Fruit fly (Drosophila melanogaster) S2 (cell line): ENCODE data around the gene ssp3.

Source experiments
- CG8478 ChIP-seq: fragments of >200 bp; optimal IDR thresholded peaks from 2 replicates; lab custom pipeline; 2018
- CTCF ChIP-seq, 2 experiments: fragments of >200 bp; optimal IDR thresholded peaks; 2 replicates each; lab custom pipeline; 2018

ssp3 gene

dm6 chr2L:18943797-18944174 is at the start of gene ssp3:
Gene ssp3 (minus strand): TSS chr2L:18943960.
- TF ChIP-seq CG8478 (lab: Kevin White, UChicago): no peak
- TF ChIP-seq CTCF (optimal IDR thresholded peaks at IDR 0.05; lab: Kevin White, UChicago): no peak

DNA sequence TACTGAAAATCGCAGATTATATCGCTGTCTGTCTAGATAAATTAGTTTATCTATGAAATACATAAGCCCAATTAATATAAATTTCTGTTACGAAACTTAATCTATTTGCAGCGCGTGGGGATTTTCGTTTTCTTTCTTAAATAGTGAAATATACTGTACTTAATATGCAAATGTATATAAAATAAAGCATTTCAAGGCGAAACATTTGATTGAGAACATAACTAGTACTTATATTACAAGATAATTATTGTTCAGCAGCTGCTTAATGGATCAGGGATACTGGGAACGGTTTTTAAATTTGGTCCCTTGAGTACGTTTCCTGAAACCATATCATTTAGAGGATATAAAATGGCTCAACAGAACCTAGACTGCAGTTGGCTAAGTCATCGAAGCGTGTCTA is 48.4 kb upstream of the ssp3 start, which contains the start of gene CG46465:
CG46465 (plus strand) TSS at position 301 of the 400 bp plus-strand sequence.
- TF ChIP-seq CTCF (optimal IDR thresholded peaks at IDR 0.05; lab: Kevin White, UChicago) (no peak), CG8478 (lab: Kevin White, UChicago) (no peak)

DNA sequence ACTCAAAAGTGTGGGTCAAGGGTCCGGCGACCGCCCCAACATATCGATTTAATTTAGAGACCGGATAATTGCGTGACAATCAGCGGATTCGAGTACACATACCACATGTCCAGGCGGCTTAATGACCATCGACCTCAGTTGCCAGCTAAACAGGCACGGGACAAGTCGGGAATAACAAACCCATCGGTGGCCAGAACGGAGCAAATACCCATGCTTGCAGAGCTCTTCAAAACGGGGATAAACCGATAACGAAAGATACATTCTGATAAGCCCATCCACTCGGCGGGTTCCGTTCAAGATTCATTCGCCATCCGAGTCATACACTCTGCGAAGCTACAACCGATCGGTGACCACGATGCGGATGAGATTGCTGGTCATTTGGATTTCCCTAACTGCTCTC is 47.0 kb upstream of the ssp3 start, which contains the start of gene CG15169:
CG15169 (plus strand) TSS at position 301 of the 400 bp plus-strand sequence.
- TF ChIP-seq CG8478 (lab: Kevin White, UChicago) (no peak), CTCF (optimal IDR thresholded peaks at IDR 0.05; lab: Kevin White, UChicago) (no peak)

DNA sequence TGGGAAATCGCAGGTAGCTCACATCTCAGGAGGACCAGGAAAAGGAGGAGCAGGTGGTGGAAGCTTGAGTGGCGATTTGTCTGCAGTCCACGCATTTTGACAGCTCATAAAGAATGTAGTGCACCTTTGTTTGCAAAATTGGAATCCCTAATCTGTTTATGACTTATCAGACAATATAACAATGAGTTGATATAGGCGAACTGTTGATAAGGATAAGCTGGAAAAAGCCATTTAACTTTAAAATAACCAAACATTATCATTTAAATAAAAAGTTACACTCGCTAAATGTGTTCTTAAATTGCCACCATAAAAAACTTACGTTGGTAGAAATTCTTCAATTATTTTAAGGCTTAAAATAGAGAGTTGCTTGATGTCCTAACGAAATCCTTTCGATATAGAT is 46.4 kb upstream of the ssp3 start, which contains the start of gene CG15170:
CG15170 (minus strand) TSS at position 101 of the 400 bp plus-strand sequence.
- TF ChIP-seq CTCF (optimal IDR thresholded peaks at IDR 0.05; lab: Kevin White, UChicago): no peak
- TF ChIP-seq CG8478 (lab: Kevin White, UChicago): no peak

dm6 chr2L:18987078-18987895 is 43.5 kb upstream of the ssp3 start, which contains the start of the genes Swip-1 and EMC5:
Gene Swip-1 (minus strand): TSS chr2L:18987280.
Gene EMC5 (plus strand): TSS chr2L:18987707.
- TF ChIP-seq CTCF (optimal IDR thresholded peaks at IDR 0.05; lab: Kevin White, UChicago) (no peak), CG8478 (lab: Kevin White, UChicago) (no peak)

- no peak for TF ChIP-seq CG8478 (lab: Kevin White, UChicago)
- no peak for TF ChIP-seq CTCF (optimal IDR thresholded peaks at IDR 0.05; lab: Kevin White, UChicago)
These were observed 42.4 kb upstream of the ssp3 start for dm6 chr2L:18986125-18986498.

- TF ChIP-seq CG8478 (lab: Kevin White, UChicago): no peak
- no peak for TF ChIP-seq CTCF (optimal IDR thresholded peaks at IDR 0.05; lab: Kevin White, UChicago)
These were observed 41.7 kb upstream of the ssp3 start for dm6 chr2L:18985201-18986124.

DNA sequence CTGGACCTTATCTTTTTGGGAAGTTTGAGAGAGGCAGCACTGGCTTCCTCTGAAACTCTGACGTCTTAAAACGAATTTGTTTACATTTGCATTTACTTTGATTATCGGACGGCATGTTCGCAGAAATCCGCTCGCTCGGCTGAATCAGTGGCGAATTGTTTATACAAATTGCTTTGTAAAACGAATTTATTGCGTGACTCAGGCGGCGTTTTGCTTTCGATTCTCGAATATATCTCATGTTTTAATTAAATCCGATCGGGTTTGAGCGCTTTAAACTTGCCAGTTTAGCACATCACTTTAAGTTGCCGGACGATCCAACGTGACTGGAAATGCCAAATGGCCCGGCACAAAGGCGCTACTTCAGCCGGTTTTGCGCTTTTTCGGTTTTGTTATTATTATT is 40.4 kb upstream of the ssp3 start:
- TF ChIP-seq CG8478 (lab: Kevin White, UChicago) (no peak), CTCF (optimal IDR thresholded peaks at IDR 0.05; lab: Kevin White, UChicago) (no peak)

- TF ChIP-seq CG8478 (lab: Kevin White, UChicago) (no peak), CTCF (optimal IDR thresholded peaks at IDR 0.05; lab: Kevin White, UChicago) (no peak)
These were observed 39.3 kb upstream of the ssp3 start for dm6 chr2L:18982826-18983758.

DNA sequence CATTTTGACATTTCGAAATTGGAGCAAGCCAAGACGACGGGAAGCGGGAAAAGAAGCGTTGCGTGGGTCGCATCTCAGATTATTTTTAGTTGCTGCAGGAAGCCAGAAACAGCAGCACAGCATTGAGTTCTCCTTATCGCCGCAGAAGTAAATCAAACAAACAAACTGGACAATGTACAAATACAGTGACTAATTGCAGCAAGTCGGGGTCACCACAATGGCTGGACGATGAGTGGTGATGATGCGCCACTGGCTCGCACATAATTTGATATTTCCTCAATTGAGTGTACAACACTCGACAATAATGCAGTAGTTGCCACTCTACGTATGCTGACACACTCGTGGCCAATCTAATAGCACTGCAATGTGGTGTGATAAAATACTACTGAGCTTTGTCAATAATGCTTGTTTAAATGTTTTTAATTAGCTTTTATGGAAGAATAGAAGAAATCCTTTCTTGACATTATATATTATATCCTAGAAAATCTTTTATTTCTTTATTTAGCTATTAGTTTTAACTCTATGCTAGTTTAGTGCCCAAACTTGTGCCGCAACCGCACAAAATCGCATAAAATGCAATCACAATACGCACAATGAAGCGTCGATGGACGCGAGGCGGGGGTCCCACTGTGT is 38.3 kb upstream of the ssp3 start:
- TF ChIP-seq CTCF (optimal IDR thresholded peaks at IDR 0.05; lab: Kevin White, UChicago) (no peak), CG8478 (lab: Kevin White, UChicago) (no peak)

- TF ChIP-seq CG8478 (lab: Kevin White, UChicago) (no peak), CTCF (optimal IDR thresholded peaks at IDR 0.05; lab: Kevin White, UChicago) (no peak)
These were observed 37.7 kb upstream of the ssp3 start for dm6 chr2L:18981484-18981883.

dm6 chr2L:18980982-18981381 is 37.2 kb upstream of the ssp3 start:
- no peak for TF ChIP-seq CTCF (optimal IDR thresholded peaks at IDR 0.05; lab: Kevin White, UChicago)
- no peak for TF ChIP-seq CG8478 (lab: Kevin White, UChicago)

dm6 chr2L:18979407-18979806 is 35.6 kb upstream of the ssp3 start:
- no peak for TF ChIP-seq CTCF (optimal IDR thresholded peaks at IDR 0.05; lab: Kevin White, UChicago)
